Fruit fly (Drosophila melanogaster): ENCODE measurements around the gene hep.

hep gene

dm6 chrX:13105220-13105619, 15.0 kb upstream of the hep start (continued):
- TF ChIP-seq zfh1 (GFP tag; IDR thresholded peaks at IDR 0.05): no peak
- TF ChIP-seq dmrt11E (tag; optimal IDR thresholded peaks at IDR 0.05): no peak
- no peak for TF ChIP-seq Blimp-1 (GFP tag; optimal IDR thresholded peaks at IDR 0.05)
- TF ChIP-seq chif (GFP tag; optimal IDR thresholded peaks at IDR 0.05): no peak
- TF ChIP-seq sd (tag; optimal IDR thresholded peaks at IDR 0.05): peak; percentile 3
- no peak for TF ChIP-seq chinmo (GFP tag; IDR thresholded peaks at IDR 0.05; ENCODE audit: partially characterized antibody)
- no peak for TF ChIP-seq pnt (GFP tag; optimal IDR thresholded peaks at IDR 0.05)
- TF ChIP-seq PHDP (tag; optimal IDR thresholded peaks at IDR 0.05): peak; percentile 49
- no peak for TF ChIP-seq ac (GFP tag; optimal IDR thresholded peaks at IDR 0.05)
- TF ChIP-seq lab (GFP tag; optimal IDR thresholded peaks at IDR 0.05): peak; percentile 28
- no peak for TF ChIP-seq H2.0 (GFP tag; IDR thresholded peaks at IDR 0.05)
- no peak for TF ChIP-seq ro (GFP tag; IDR thresholded peaks at IDR 0.05)
- TF ChIP-seq CG11560 (tag; IDR thresholded peaks at IDR 0.05): no peak
- TF ChIP-seq jing (GFP tag; optimal IDR thresholded peaks at IDR 0.05): no peak
- TF ChIP-seq tap (tag; optimal IDR thresholded peaks at IDR 0.05): no peak
- no peak for TF ChIP-seq CG15073 (GFP tag; optimal IDR thresholded peaks at IDR 0.05)
- peak; percentile 42 for TF ChIP-seq CG34376 (GFP tag; optimal IDR thresholded peaks at IDR 0.05)
- TF ChIP-seq Hey (tag; optimal IDR thresholded peaks at IDR 0.05): no peak
- TF ChIP-seq E2f2 (GFP tag; IDR thresholded peaks at IDR 0.05): no peak
- no peak for TF ChIP-seq ap (GFP tag; IDR thresholded peaks at IDR 0.05)
- no peak for TF ChIP-seq CG14860 (GFP tag; IDR thresholded peaks at IDR 0.05; ENCODE audit: partially characterized antibody)
- TF ChIP-seq dm (GFP tag; optimal IDR thresholded peaks at IDR 0.05): no peak
- TF ChIP-seq seq (GFP tag; IDR thresholded peaks at IDR 0.05): 0 out of 2 replicates have a peak, but pooled peaks have one; percentile 13
- TF ChIP-seq CG15514 (GFP tag; optimal IDR thresholded peaks at IDR 0.05): no peak
- TF ChIP-seq CG1603 (tag; optimal IDR thresholded peaks at IDR 0.05): no peak
- no peak for TF ChIP-seq dysf (GFP tag; IDR thresholded peaks at IDR 0.05)
- TF ChIP-seq gem (tag; optimal IDR thresholded peaks at IDR 0.05): peak; percentile 6
- TF ChIP-seq CG1024 (GFP tag; IDR thresholded peaks at IDR 0.05): no peak
- no peak for TF ChIP-seq CG8388 (GFP tag; optimal IDR thresholded peaks at IDR 0.05)
- no peak for TF ChIP-seq CG5953 (GFP tag; IDR thresholded peaks at IDR 0.05)
- TF ChIP-seq CG8290 (GFP tag; optimal IDR thresholded peaks at IDR 0.05): no peak
- peak in 1 of 2 experiments; percentile 39 for TF ChIP-seq CG8290 (tag; optimal IDR thresholded peaks at IDR 0.05)
- no peak for TF ChIP-seq wor (GFP tag; IDR thresholded peaks at IDR 0.05)
- TF ChIP-seq Max (GFP tag; optimal IDR thresholded peaks at IDR 0.05): no peak
- no peak for TF ChIP-seq fru (optimal IDR thresholded peaks at IDR 0.05)
- peak in 1 of 2 experiments; percentile 13 for TF ChIP-seq Hr51 (GFP tag; optimal IDR thresholded peaks at IDR 0.05)
- peak; percentile 62 for TF ChIP-seq mirr (GFP tag; optimal IDR thresholded peaks at IDR 0.05)
- TF ChIP-seq CG7556 (GFP tag; optimal IDR thresholded peaks at IDR 0.05): no peak
- TF ChIP-seq usp (GFP tag; optimal IDR thresholded peaks at IDR 0.05): no peak
- no peak for TF ChIP-seq ranshi (GFP tag; IDR thresholded peaks at IDR 0.05)
- TF ChIP-seq Dref (GFP tag; IDR thresholded peaks at IDR 0.05): no peak
- TF ChIP-seq Aef1 (GFP tag; IDR thresholded peaks at IDR 0.05): no peak
- TF ChIP-seq BtbVII (GFP tag; optimal IDR thresholded peaks at IDR 0.05): no peak
- no peak for TF ChIP-seq Abd-B (GFP tag; optimal IDR thresholded peaks at IDR 0.05)
- TF ChIP-seq CG8089 (GFP tag; optimal IDR thresholded peaks at IDR 0.05): no peak
- TF ChIP-seq Dbx (GFP tag; IDR thresholded peaks at IDR 0.05): no peak
- no peak for TF ChIP-seq dmrt99B (tag; optimal IDR thresholded peaks at IDR 0.05)
- no peak for TF ChIP-seq btn (GFP tag; optimal IDR thresholded peaks at IDR 0.05)
- peak; percentile 39 for TF ChIP-seq CG2678 (tag; optimal IDR thresholded peaks at IDR 0.05)
- no peak for TF ChIP-seq Sox100B (GFP tag; optimal IDR thresholded peaks at IDR 0.05)
- peak; percentile 21 for TF ChIP-seq CG12071 (GFP tag; optimal IDR thresholded peaks at IDR 0.05)
- TF ChIP-seq H15 (GFP tag; IDR thresholded peaks at IDR 0.05): no peak

Measured in whole organism, embryonic.